Worm (Caenorhabditis elegans): ENCODE results near the gene F23B12.4.

Gene F23B12.4

ce11 chrV:14428865-14429264 lies 12.1 kb upstream of the F23B12.4 start, which contains the start of gene F23B12.1:
TSS of gene F23B12.1 (plus strand) at chrV:14429165.
- TF ChIP-seq egl-13 (tag; optimal IDR thresholded peaks at IDR 0.05) = no peak
- no peak for TF ChIP-seq unc-62 (GFP tag; optimal IDR thresholded peaks at IDR 0.05)
- no peak for TF ChIP-seq nhr-71 (tag; optimal IDR thresholded peaks at IDR 0.05)
- no peak for TF ChIP-seq Y116A8C.19 (tag; optimal IDR thresholded peaks at IDR 0.05; ENCODE audit: borderline replicate concordance)
- TF ChIP-seq pag-3 (tag; optimal IDR thresholded peaks at IDR 0.05; ENCODE audit: borderline replicate concordance, insufficient read depth) = no peak
- TF ChIP-seq nhr-12 (tag; optimal IDR thresholded peaks at IDR 0.05) = no peak
- TF ChIP-seq mep-1 (tag; optimal IDR thresholded peaks at IDR 0.05) = no peak
- no peak for TF ChIP-seq jun-1 (tag; optimal IDR thresholded peaks at IDR 0.05)
- no peak for TF ChIP-seq ceh-88 (GFP tag; IDR thresholded peaks at IDR 0.05)
- no peak for TF ChIP-seq hpl-2 (GFP tag; optimal IDR thresholded peaks at IDR 0.05)
- TF ChIP-seq elt-2 (tag; optimal IDR thresholded peaks at IDR 0.05) = no peak
- no peak for TF ChIP-seq fos-1 (tag; optimal IDR thresholded peaks at IDR 0.05)
- TF ChIP-seq unc-30 (tag; optimal IDR thresholded peaks at IDR 0.05) = no peak
- no peak for TF ChIP-seq ces-1 (GFP tag; optimal IDR thresholded peaks at IDR 0.05)
- TF ChIP-seq tbx-2 (tag; optimal IDR thresholded peaks at IDR 0.05) = no peak
- no peak for TF ChIP-seq fkh-4 (tag; optimal IDR thresholded peaks at IDR 0.05; ENCODE audit: borderline replicate concordance)

ce11 chrV:14432259-14432658 lies 8.7 kb upstream of the F23B12.4 start, which contains the start of gene egl-1:
TSS of gene egl-1 (minus strand) at chrV:14432359.
- TF ChIP-seq aha-1 (tag; optimal IDR thresholded peaks at IDR 0.05) (no peak), efl-1 (optimal IDR thresholded peaks at IDR 0.05) (no peak), efl-1 (GFP tag; optimal IDR thresholded peaks at IDR 0.05 in 1 of 2) (no peak), snu-23 (GFP tag; optimal IDR thresholded peaks at IDR 0.05) (no peak), zag-1 (tag; optimal IDR thresholded peaks at IDR 0.05) (no peak), nhr-19 (GFP tag; conservative IDR thresholded peaks at IDR 0.05) (no peak)

ce11 chrV:14433584-14433983 lies 7.4 kb upstream of the F23B12.4 start:
- TF ChIP-seq ceh-88 (GFP tag; IDR thresholded peaks at IDR 0.05) (no peak), mdl-1 (tag; optimal IDR thresholded peaks at IDR 0.05) (no peak), fkh-4 (tag; optimal IDR thresholded peaks at IDR 0.05; ENCODE audit: borderline replicate concordance) (no peak), hlh-17 (GFP tag; optimal IDR thresholded peaks at IDR 0.05; ENCODE audit: borderline replicate concordance) (no peak), pag-3 (tag; optimal IDR thresholded peaks at IDR 0.05; ENCODE audit: borderline replicate concordance, insufficient read depth) (no peak), snu-23 (GFP tag; optimal IDR thresholded peaks at IDR 0.05) (no peak), pax-3 (tag; optimal IDR thresholded peaks at IDR 0.05) (no peak), nhr-84 (tag; optimal IDR thresholded peaks at IDR 0.05) (no peak), fkh-10 (GFP tag; optimal IDR thresholded peaks at IDR 0.05) (no peak), unc-86 (tag; optimal IDR thresholded peaks at IDR 0.05) (no peak), sox-4 (tag; optimal IDR thresholded peaks at IDR 0.05) (no peak), ets-5 (GFP tag; IDR thresholded peaks at IDR 0.05) (no peak), isw-1 (GFP tag; IDR thresholded peaks at IDR 0.05) (no peak), jun-1 (tag; optimal IDR thresholded peaks at IDR 0.05) (no peak), ceh-63 (GFP tag; optimal IDR thresholded peaks at IDR 0.05) (no peak), nhr-20 (tag; optimal IDR thresholded peaks at IDR 0.05) (no peak), grh-1 (GFP tag; IDR thresholded peaks at IDR 0.05) (no peak), xbp-1 (tag; optimal IDR thresholded peaks at IDR 0.05) (no peak), unc-130 (tag; optimal IDR thresholded peaks at IDR 0.05) (no peak), hpl-2 (GFP tag; optimal IDR thresholded peaks at IDR 0.05) (no peak)

- TF ChIP-seq vab-15 (tag; optimal IDR thresholded peaks at IDR 0.05) (no peak), efl-1 (optimal IDR thresholded peaks at IDR 0.05) (no peak), efl-1 (GFP tag; optimal IDR thresholded peaks at IDR 0.05 in 1 of 2) (peak in 1 of 2 experiments; percentile 73)
Measured at ce11 chrV:14436195-14436594, 4.7 kb upstream of the F23B12.4 start.
